Fruit fly (Drosophila melanogaster): ENCODE data around the gene Acsf3.
A peak's percentile ranks its signal among the peaks of the same experiment; 100 is the strongest.

Gene Acsf3

DNA sequence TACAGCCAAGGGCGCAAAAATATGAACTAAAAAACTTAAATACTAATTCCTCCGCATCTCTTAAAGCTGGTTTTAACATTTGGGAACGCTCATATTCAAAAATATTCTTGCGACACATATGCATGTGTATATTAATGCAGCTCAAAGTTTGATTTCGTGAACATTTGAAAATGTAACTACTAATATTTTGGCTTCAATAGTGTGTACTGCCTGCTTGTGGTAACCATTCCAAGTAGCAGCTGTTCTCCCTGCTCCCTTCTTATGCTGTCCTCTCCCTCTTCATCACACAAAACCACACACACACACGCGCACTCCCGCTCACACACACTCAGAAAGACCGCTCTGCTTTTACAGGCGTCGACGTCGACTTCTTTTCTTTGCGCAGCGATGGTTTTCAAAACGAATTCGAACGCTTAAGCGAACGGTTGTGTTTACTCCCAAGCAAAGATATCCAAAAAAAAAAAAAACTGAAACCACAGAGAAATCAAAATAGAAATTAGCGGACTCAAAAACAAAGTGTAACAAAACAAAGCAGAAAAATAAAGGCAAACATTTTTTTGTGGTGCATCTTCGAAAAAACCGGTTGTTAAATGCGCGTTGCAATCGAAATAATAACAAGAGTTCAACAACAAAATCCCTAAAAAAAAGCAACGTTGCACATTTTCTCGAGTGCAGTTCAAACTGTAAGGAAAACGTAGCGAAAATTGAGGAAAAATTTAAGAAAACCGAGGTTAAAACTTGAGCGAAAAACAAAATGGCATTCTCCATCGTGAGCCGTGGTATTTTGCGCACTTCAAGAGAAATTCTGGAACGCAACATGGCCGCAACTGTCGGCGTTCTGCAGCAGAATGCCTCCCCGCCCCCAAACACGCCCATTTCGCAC lies 8.4 kb downstream of the Acsf3 start, which contains the start of gene CBP (continued):
- peak; percentile 100 for TF ChIP-seq Med (GFP tag)
- peak; percentile 94 for TF ChIP-seq H15 (GFP tag; IDR thresholded peaks at IDR 0.05)
- TF ChIP-seq Myb (GFP tag; optimal IDR thresholded peaks at IDR 0.05): peak; percentile 89
- peak; percentile 97 for TF ChIP-seq Lhr (GFP tag; optimal IDR thresholded peaks at IDR 0.05)
- peak; percentile 97 for TF ChIP-seq CG12659 (GFP tag; optimal IDR thresholded peaks at IDR 0.05)
- peak; percentile 92 for TF ChIP-seq emc (GFP tag; optimal IDR thresholded peaks at IDR 0.05)
- peak; percentile 95 for TF ChIP-seq twi (tag; optimal IDR thresholded peaks at IDR 0.05)
- peak; percentile 93 for TF ChIP-seq wek (GFP tag; optimal IDR thresholded peaks at IDR 0.05)
- TF ChIP-seq unc-4 (GFP tag; IDR thresholded peaks at IDR 0.05; ENCODE audit: partially characterized antibody): 0 out of 2 replicates have a peak, but pooled peaks have one; percentile 16
- peak; percentile 97 for TF ChIP-seq NC2β (GFP tag; optimal IDR thresholded peaks at IDR 0.05)
- TF ChIP-seq usp (GFP tag; optimal IDR thresholded peaks at IDR 0.05): no peak
- TF ChIP-seq Oaz (GFP tag; IDR thresholded peaks at IDR 0.05): peak; percentile 87
- TF ChIP-seq ato (GFP tag; IDR thresholded peaks at IDR 0.05; ENCODE audit: partially characterized antibody): 0 out of 2 replicates have a peak, but pooled peaks have one; percentile 33
- peak; percentile 98 for TF ChIP-seq vvl (GFP tag; IDR thresholded peaks at IDR 0.05)
- peak; percentile 92 for TF ChIP-seq CG17361 (GFP tag; IDR thresholded peaks at IDR 0.05)
- TF ChIP-seq unpg (GFP tag; optimal IDR thresholded peaks at IDR 0.05): peak; percentile 99
- peak; percentile 81 for TF ChIP-seq MESR4 (GFP tag; optimal IDR thresholded peaks at IDR 0.05)
- peak; percentile 84 for TF ChIP-seq CG30020 (tag; optimal IDR thresholded peaks at IDR 0.05)
- peak; percentile 89 for TF ChIP-seq CG11093 (GFP tag; IDR thresholded peaks at IDR 0.05)
- peak; percentile 98 for TF ChIP-seq tap (tag; optimal IDR thresholded peaks at IDR 0.05)
- peak; percentile 96 for TF ChIP-seq BtbVII (GFP tag; optimal IDR thresholded peaks at IDR 0.05)
- TF ChIP-seq CG9609 (GFP tag; optimal IDR thresholded peaks at IDR 0.05): peak; percentile 97
- TF ChIP-seq CG15269 (tag; optimal IDR thresholded peaks at IDR 0.05): peak; percentile 98
- no peak for TF ChIP-seq Dll (GFP tag; IDR thresholded peaks at IDR 0.05; ENCODE audit: partially characterized antibody)
- peak; percentile 97 for TF ChIP-seq Ssrp (tag; optimal IDR thresholded peaks at IDR 0.05)
- TF ChIP-seq Awh (GFP tag; IDR thresholded peaks at IDR 0.05): peak; percentile 96
- TF ChIP-seq insv (GFP tag; optimal IDR thresholded peaks at IDR 0.05): peak; percentile 62 to 73
- no peak for TF ChIP-seq fru (optimal IDR thresholded peaks at IDR 0.05)
- peak; percentile 86 for TF ChIP-seq CG17612 (GFP tag; IDR thresholded peaks at IDR 0.05)
- TF ChIP-seq CG9932 (GFP tag; IDR thresholded peaks at IDR 0.05): peak; percentile 88
- no peak for TF ChIP-seq CG2129 (GFP tag; IDR thresholded peaks at IDR 0.05; ENCODE audit: partially characterized antibody)
- TF ChIP-seq eve (GFP tag; optimal IDR thresholded peaks at IDR 0.05): peak; percentile 53 to 99
- peak; percentile 95 for TF ChIP-seq CG18764 (GFP tag; optimal IDR thresholded peaks at IDR 0.05)
- peak; percentile 92 for TF ChIP-seq ase (GFP tag; IDR thresholded peaks at IDR 0.05)
- peak; percentile 98 for TF ChIP-seq HmgZ (tag; optimal IDR thresholded peaks at IDR 0.05)
- TF ChIP-seq CG8089 (GFP tag; optimal IDR thresholded peaks at IDR 0.05): peak; percentile 98
- peak; percentile 79 for TF ChIP-seq Elba2 (GFP tag; optimal IDR thresholded peaks at IDR 0.05)
- peak; percentile 95 for TF ChIP-seq CG32767 (GFP tag; IDR thresholded peaks at IDR 0.05)
- peak; percentile 98 for TF ChIP-seq CG16863 (GFP tag; optimal IDR thresholded peaks at IDR 0.05)
- peak; percentile 96 for TF ChIP-seq Fer3 (tag; optimal IDR thresholded peaks at IDR 0.05)
- peak; percentile 84 for TF ChIP-seq CG9215 (GFP tag; IDR thresholded peaks at IDR 0.05)
- TF ChIP-seq CG12744 (GFP tag; optimal IDR thresholded peaks at IDR 0.05): peak; percentile 94
- peak; percentile 91 for TF ChIP-seq CG34376 (GFP tag; optimal IDR thresholded peaks at IDR 0.05)
- peak; percentile 99 for TF ChIP-seq CG7839 (tag; optimal IDR thresholded peaks at IDR 0.05)
- TF ChIP-seq bab2 (GFP tag; optimal IDR thresholded peaks at IDR 0.05): peak; percentile 96
- peak; percentile 98 for TF ChIP-seq CoRest (tag; optimal IDR thresholded peaks at IDR 0.05)
- TF ChIP-seq CG11696 (GFP tag; IDR thresholded peaks at IDR 0.05): peak; percentile 100
- TF ChIP-seq CG12104 (GFP tag; optimal IDR thresholded peaks at IDR 0.05): peak; percentile 97
- peak; percentile 96 for TF ChIP-seq lmd (GFP tag; IDR thresholded peaks at IDR 0.05)
